Worm (Caenorhabditis elegans): Measurements from ENCODE around the gene mec-1.

Gene mec-1

ce11 chrV:6993999-6994398 lies 37.7 kb downstream of the mec-1 start (continued):
- TF ChIP-seq mdl-1 (tag; optimal IDR thresholded peaks at IDR 0.05) (peak in 1 of 2 experiments; percentile 33), unc-86 (tag; optimal IDR thresholded peaks at IDR 0.05) (no peak), fkh-4 (tag; optimal IDR thresholded peaks at IDR 0.05; ENCODE audit: borderline replicate concordance) (no peak), nhr-20 (tag; optimal IDR thresholded peaks at IDR 0.05) (peak; percentile 93), zip-4 (GFP tag; optimal IDR thresholded peaks at IDR 0.05) (no peak), nhr-77 (tag; optimal IDR thresholded peaks at IDR 0.05) (no peak), pqm-1 (tag; optimal IDR thresholded peaks at IDR 0.05) (no peak), fkh-8 (tag; optimal IDR thresholded peaks at IDR 0.05) (peak; percentile 90), nhr-19 (GFP tag; conservative IDR thresholded peaks at IDR 0.05) (peak; percentile 72), snpc-4 (tag; optimal IDR thresholded peaks at IDR 0.05) (no peak), unc-98 (GFP tag; IDR thresholded peaks at IDR 0.05) (no peak), ceh-8 (GFP tag; optimal IDR thresholded peaks at IDR 0.05) (no peak), F16B12.6 (tag; optimal IDR thresholded peaks at IDR 0.05) (no peak), tlp-1 (tag; optimal IDR thresholded peaks at IDR 0.05) (no peak), grh-1 (GFP tag; IDR thresholded peaks at IDR 0.05) (0 out of 2 replicates have a peak, but pooled peaks have one; percentile 30), fkh-10 (GFP tag; optimal IDR thresholded peaks at IDR 0.05) (no peak), lin-14 (GFP tag; optimal IDR thresholded peaks at IDR 0.05) (peak; percentile 81), nhr-237 (tag; optimal IDR thresholded peaks at IDR 0.05) (peak; percentile 37), zag-1 (tag; optimal IDR thresholded peaks at IDR 0.05) (no peak), lin-35 (GFP tag; optimal IDR thresholded peaks at IDR 0.05) (peak in 1 of 2 experiments; percentile 74), tbx-2 (tag; optimal IDR thresholded peaks at IDR 0.05) (peak; percentile 78), aly-2 (tag; optimal IDR thresholded peaks at IDR 0.05) (no peak), irx-1 (tag; optimal IDR thresholded peaks at IDR 0.05) (peak; percentile 29), mep-1 (tag; optimal IDR thresholded peaks at IDR 0.05) (no peak), lin-15B (tag; optimal IDR thresholded peaks at IDR 0.05) (no peak), hpl-2 (GFP tag; optimal IDR thresholded peaks at IDR 0.05) (peak; percentile 30), aha-1 (tag; optimal IDR thresholded peaks at IDR 0.05) (no peak), nhr-28 (tag; optimal IDR thresholded peaks at IDR 0.05) (no peak)

- TF ChIP-seq zag-1 (tag; optimal IDR thresholded peaks at IDR 0.05) (no peak), grh-1 (GFP tag; IDR thresholded peaks at IDR 0.05) (no peak), nhr-237 (tag; optimal IDR thresholded peaks at IDR 0.05) (no peak), efl-1 (optimal IDR thresholded peaks at IDR 0.05) (no peak), efl-1 (GFP tag; optimal IDR thresholded peaks at IDR 0.05 in 1 of 2) (peak in 1 of 2 experiments; percentile 37), nhr-12 (tag; optimal IDR thresholded peaks at IDR 0.05) (no peak)
Observed at ce11 chrV:6997041-6997552, 40.8 kb downstream of the mec-1 start, which contains the start of gene nhr-107. TSS of gene nhr-107 (minus strand) at chrV:6997091.

ce11 chrV:6998303-6998884 lies 42.1 kb downstream of the mec-1 start, which contains the start of gene nhr-42:
TSS of gene nhr-42 (plus strand) at chrV:6998819.
- TF ChIP-seq nhr-20 (tag; optimal IDR thresholded peaks at IDR 0.05), result peak; percentile 68
- TF ChIP-seq elt-3 (tag; optimal IDR thresholded peaks at IDR 0.05), result peak in 2 of 6 experiments; percentile 4 to 35
- TF ChIP-seq nhr-71 (tag; optimal IDR thresholded peaks at IDR 0.05), result peak; percentile 50
- TF ChIP-seq efl-3 (GFP tag; optimal IDR thresholded peaks at IDR 0.05), result no peak
- peak; percentile 55 for TF ChIP-seq elt-2 (tag; optimal IDR thresholded peaks at IDR 0.05)
- TF ChIP-seq sox-4 (tag; optimal IDR thresholded peaks at IDR 0.05), result no peak
- TF ChIP-seq hlh-4 (tag; optimal IDR thresholded peaks at IDR 0.05), result no peak
- peak in 1 of 2 experiments; percentile 58 for TF ChIP-seq mdl-1 (tag; optimal IDR thresholded peaks at IDR 0.05)
- TF ChIP-seq lir-3 (tag; optimal IDR thresholded peaks at IDR 0.05; ENCODE audit: poor library complexity), result no peak
- TF ChIP-seq ceh-88 (GFP tag; IDR thresholded peaks at IDR 0.05), result no peak
- TF ChIP-seq nhr-84 (tag; optimal IDR thresholded peaks at IDR 0.05), result no peak
- TF ChIP-seq nhr-19 (GFP tag; conservative IDR thresholded peaks at IDR 0.05), result peak; percentile 29; the same call in 1 of the 2 replicates
- TF ChIP-seq ama-1 (optimal IDR thresholded peaks at IDR 0.05), result no peak
- TF ChIP-seq nhr-237 (tag; optimal IDR thresholded peaks at IDR 0.05), result peak; percentile 17
- TF ChIP-seq irx-1 (tag; optimal IDR thresholded peaks at IDR 0.05), result peak; percentile 8
- TF ChIP-seq tlp-1 (tag; optimal IDR thresholded peaks at IDR 0.05), result no peak
- TF ChIP-seq tbx-2 (tag; optimal IDR thresholded peaks at IDR 0.05), result peak; percentile 62
- peak; percentile 84 for TF ChIP-seq nhr-85 (tag)
- peak in 1 of 2 experiments; percentile 18 for TF ChIP-seq lin-35 (GFP tag; optimal IDR thresholded peaks at IDR 0.05)
- TF ChIP-seq lin-14 (GFP tag; optimal IDR thresholded peaks at IDR 0.05), result peak; percentile 68
- TF ChIP-seq lsy-2 (tag; optimal IDR thresholded peaks at IDR 0.05), result peak in 1 of 2 experiments; percentile 21
- no peak for TF ChIP-seq C16A3.4 (tag; optimal IDR thresholded peaks at IDR 0.05)
- TF ChIP-seq blmp-1 (tag; optimal IDR thresholded peaks at IDR 0.05), result peak; percentile 41
- TF ChIP-seq pqm-1 (tag; optimal IDR thresholded peaks at IDR 0.05), result no peak
- TF ChIP-seq swsn-7 (tag; optimal IDR thresholded peaks at IDR 0.05), result peak; percentile 17
- TF ChIP-seq snu-23 (GFP tag; optimal IDR thresholded peaks at IDR 0.05), result peak; percentile 50
- no peak for TF ChIP-seq jun-1 (tag; optimal IDR thresholded peaks at IDR 0.05)
- no peak for TF ChIP-seq ceh-8 (GFP tag; optimal IDR thresholded peaks at IDR 0.05)
- TF ChIP-seq F16B12.6 (tag; optimal IDR thresholded peaks at IDR 0.05), result no peak
